Worm (Caenorhabditis elegans): ENCODE measurements around the gene ZK218.3.

DNA sequence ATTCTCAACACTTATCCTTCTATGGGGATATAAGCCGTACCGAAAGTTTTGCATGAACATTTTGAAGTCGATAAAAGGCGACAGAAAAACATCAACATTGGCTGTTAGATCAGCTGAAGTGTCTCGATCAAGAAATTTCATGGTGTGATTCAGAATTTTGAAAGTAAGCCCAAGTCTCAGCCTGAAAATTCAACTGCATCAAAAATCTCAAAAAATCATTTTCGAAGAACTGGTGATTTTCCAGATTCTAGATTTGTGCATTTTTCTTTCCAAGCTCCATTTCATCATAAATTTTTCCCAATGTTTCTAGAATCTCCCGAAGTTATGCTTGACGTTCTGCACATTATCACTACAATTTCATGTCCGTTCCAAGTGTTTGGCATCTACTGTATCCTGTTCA lies 33.9 kb downstream of the ZK218.3 start, which contains the start of gene srh-255:
- TF ChIP-seq lin-13 (GFP tag; optimal IDR thresholded peaks at IDR 0.05) (no peak), dpl-1 (GFP tag; optimal IDR thresholded peaks at IDR 0.05) (no peak), jun-1 (tag; optimal IDR thresholded peaks at IDR 0.05) (no peak), lsy-2 (tag; optimal IDR thresholded peaks at IDR 0.05) (no peak), ceh-8 (GFP tag; optimal IDR thresholded peaks at IDR 0.05) (no peak)
